Fruit fly (Drosophila melanogaster) Kc167 (cell line): ENCODE measurements around the gene Rad23.
"Not testable (repeated sequence)": the region's sequence is repeated elsewhere in the genome, so short reads cannot be mapped to it uniquely, and the experiment has no call there.

Experiments
- Myc ChIP-seq: fragments of >200 bp; optimal IDR thresholded peaks from 2 replicates; lab custom pipeline; 2017; ENCODE audit warnings: missing external identifiers
- Sin3A ChIP-seq: fragments of >200 bp; optimal IDR thresholded peaks from 2 replicates; lab custom pipeline; 2018; ENCODE audit warnings: missing external identifiers
- h ChIP-seq: fragments of >200 bp; optimal IDR thresholded peaks from 3 replicates; lab custom pipeline; 2018; ENCODE audit warnings: missing external identifiers
- insv ChIP-seq: fragments of >200 bp; optimal IDR thresholded peaks from 3 replicates; lab custom pipeline; 2018; ENCODE audit warnings: missing external identifiers
- psq ChIP-seq: fragments of >200 bp; optimal IDR thresholded peaks from 2 replicates; lab custom pipeline; 2017; ENCODE audit warnings: missing external identifiers
- ttk ChIP-seq: sonication (Bioruptor generic); optimal IDR thresholded peaks from 2 replicates; lab custom pipeline; 2017; ENCODE audit warnings: missing external identifiers

Gene Rad23

dm6 chr4:307931-308330 lies at the start of gene Rad23:
Gene Rad23, plus strand, starts transcription at chr4:308093.
- TF ChIP-seq insv (lab: Kevin White, UChicago) (no peak), ttk (lab: Kevin White, UChicago) (no peak), Sin3A (lab: Kevin White, UChicago) (no peak), h (lab: Kevin White, UChicago) (no peak), psq (lab: Kevin White, UChicago) (no peak), Myc (lab: Kevin White, UChicago) (no peak)

- TF ChIP-seq h (lab: Kevin White, UChicago) (no peak), psq (lab: Kevin White, UChicago) (no peak), Sin3A (lab: Kevin White, UChicago) (no peak), insv (lab: Kevin White, UChicago) (no peak), Myc (lab: Kevin White, UChicago) (no peak), ttk (lab: Kevin White, UChicago) (no peak)
Measured at dm6 chr4:261484-262070, 46.3 kb upstream of the Rad23 start.

DNA sequence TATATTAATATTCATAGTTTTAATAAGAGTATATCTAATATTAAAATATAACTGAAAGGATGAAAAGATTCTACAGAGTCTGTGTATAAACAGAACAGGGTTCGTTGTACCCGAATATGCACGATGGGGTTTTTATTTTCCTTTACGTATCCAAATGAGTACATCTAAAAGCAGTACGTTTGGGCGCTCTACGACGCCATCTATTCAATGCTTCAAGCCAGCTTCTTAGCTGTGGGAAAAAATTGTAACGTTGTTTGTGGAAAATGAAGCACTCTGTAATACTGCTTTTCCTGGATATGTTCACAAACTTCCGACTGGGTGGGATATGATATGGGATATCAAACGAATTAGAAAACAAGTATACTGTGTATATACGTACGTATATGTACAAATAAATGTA lies 33.2 kb upstream of the Rad23 start:
- TF ChIP-seq psq (lab: Kevin White, UChicago) (no peak), insv (lab: Kevin White, UChicago) (no peak), Myc (lab: Kevin White, UChicago) (no peak), h (lab: Kevin White, UChicago) (no peak), Sin3A (lab: Kevin White, UChicago) (no peak), ttk (lab: Kevin White, UChicago) (no peak)

DNA sequence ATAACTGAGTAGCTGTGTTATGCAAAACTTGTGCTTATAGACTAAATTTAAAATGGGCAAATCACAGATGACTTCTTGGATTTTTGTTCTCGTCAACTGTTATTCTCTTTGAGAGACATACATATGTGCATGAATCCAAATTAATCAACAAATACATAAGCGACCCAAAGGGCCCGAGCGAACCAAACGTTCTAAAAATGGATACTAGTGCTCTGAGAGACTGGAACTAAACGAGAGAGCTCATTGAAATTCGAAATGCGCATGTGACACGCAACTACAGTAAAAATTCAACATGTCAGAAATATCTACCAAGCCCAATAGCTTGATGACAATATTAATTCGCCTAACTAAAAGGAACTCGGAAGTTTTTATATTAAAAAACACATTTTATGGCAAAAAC lies 31.6 kb upstream of the Rad23 start, which contains the start of gene NfI:
NfI (minus strand) TSS at position 45 of the 400 bp plus-strand sequence.
- TF ChIP-seq Myc (lab: Kevin White, UChicago) (no peak), insv (lab: Kevin White, UChicago) (no peak), Sin3A (lab: Kevin White, UChicago) (no peak), h (lab: Kevin White, UChicago) (no peak)

dm6 chr4:292403-292802 lies 15.5 kb upstream of the Rad23 start:
- TF ChIP-seq psq (lab: Kevin White, UChicago): no peak
- TF ChIP-seq Myc (lab: Kevin White, UChicago): no peak
- TF ChIP-seq Sin3A (lab: Kevin White, UChicago): no peak
- no peak for TF ChIP-seq h (lab: Kevin White, UChicago)

dm6 chr4:305697-306096 lies 2.2 kb upstream of the Rad23 start:
- TF ChIP-seq psq (lab: Kevin White, UChicago) (no peak), ttk (lab: Kevin White, UChicago) (no peak), Myc (lab: Kevin White, UChicago) (no peak), h (lab: Kevin White, UChicago) (no peak), insv (lab: Kevin White, UChicago) (no peak), Sin3A (lab: Kevin White, UChicago) (no peak)

- TF ChIP-seq psq, ttk, Sin3A (lab: Kevin White, UChicago): not testable (repeated sequence)
Measured at dm6 chr4:306431-307342, 1.2 kb upstream of the Rad23 start, which contains the start of gene Syt7. Gene Syt7, minus strand, starts transcription at chr4:306481.

dm6 chr4:310670-311069 lies 2.8 kb downstream of the Rad23 start:
- no peak for TF ChIP-seq ttk (lab: Kevin White, UChicago)
- no peak for TF ChIP-seq insv (lab: Kevin White, UChicago)
- no peak for TF ChIP-seq h (lab: Kevin White, UChicago)
- no peak for TF ChIP-seq Myc (lab: Kevin White, UChicago)

DNA sequence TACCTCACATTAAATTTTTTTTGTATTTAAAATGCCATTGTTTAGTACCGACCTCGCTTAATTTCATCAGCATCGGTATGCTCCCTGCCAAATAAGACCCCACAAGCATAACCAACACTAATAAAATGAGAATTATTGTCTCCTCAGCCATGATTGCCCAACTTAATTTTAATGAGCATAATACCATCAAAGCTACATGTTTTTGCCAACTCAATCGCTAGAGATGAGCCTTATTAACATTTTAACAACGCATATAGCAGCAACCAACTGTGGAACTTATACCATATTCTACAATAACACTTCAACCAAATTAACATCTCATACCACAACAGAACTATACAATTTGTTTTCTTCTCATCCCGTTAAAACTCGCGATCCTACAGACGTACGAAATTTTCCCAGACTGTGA lies 5.8 kb downstream of the Rad23 start, which contains the start of gene Zip102B:
Zip102B (minus strand) TSS at position 392 of the 409 bp plus-strand sequence.
- TF ChIP-seq insv (lab: Kevin White, UChicago) (no peak), Sin3A (lab: Kevin White, UChicago) (no peak), h (lab: Kevin White, UChicago) (no peak), psq (lab: Kevin White, UChicago) (no peak)

dm6 chr4:314672-315266 lies 6.9 kb downstream of the Rad23 start, which contains the start of gene Rnf11:
Gene Rnf11, plus strand, starts transcription at chr4:314923.
- no peak for TF ChIP-seq Sin3A (lab: Kevin White, UChicago)
- no peak for TF ChIP-seq ttk (lab: Kevin White, UChicago)
- TF ChIP-seq h (lab: Kevin White, UChicago): no peak
- TF ChIP-seq psq (lab: Kevin White, UChicago): no peak
- TF ChIP-seq Myc (lab: Kevin White, UChicago): no peak
- TF ChIP-seq insv (lab: Kevin White, UChicago): no peak

DNA sequence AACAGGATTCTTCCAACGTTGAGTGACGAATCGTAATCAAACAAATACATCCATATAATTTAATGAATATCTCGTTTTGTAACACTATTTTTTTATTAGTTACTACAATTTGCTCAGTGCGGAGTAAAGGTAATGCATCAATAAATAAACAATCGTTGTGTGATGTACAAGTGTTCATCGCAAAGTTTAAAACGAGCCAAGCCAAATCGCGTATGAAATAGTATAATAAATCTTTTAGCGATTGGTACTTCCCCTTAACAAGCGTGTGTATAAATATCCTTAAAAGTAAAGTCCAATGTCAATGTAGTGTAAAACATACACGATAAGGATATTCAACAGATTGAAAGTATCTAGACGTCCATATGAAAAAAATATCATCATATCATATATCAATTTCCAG lies 7.4 kb downstream of the Rad23 start:
- no peak for TF ChIP-seq psq (lab: Kevin White, UChicago)
- TF ChIP-seq Sin3A (lab: Kevin White, UChicago): no peak
- no peak for TF ChIP-seq ttk (lab: Kevin White, UChicago)
- no peak for TF ChIP-seq h (lab: Kevin White, UChicago)
- no peak for TF ChIP-seq Myc (lab: Kevin White, UChicago)
- TF ChIP-seq insv (lab: Kevin White, UChicago): no peak
